Fruit fly (Drosophila melanogaster) whole organism, embryonic: ENCODE results near the gene Glut3.
A peak's percentile ranks its signal among the peaks of the same experiment; 100 is the strongest.

Experiments used
- Atf-2 ChIP-seq: fragments of 200-800 bp; sonication (Bioruptor generic); optimal IDR thresholded peaks from 2 replicates; lab custom pipeline; 2016; ENCODE audit warnings: missing biosample characterization, missing genetic modification characterization
- Awh ChIP-seq: fragments of 200-800 bp; sonication (Bioruptor generic); IDR thresholded peaks from 2 replicates; pipeline ENCODE4, ENCODE4 v1.3.6; 2022; ENCODE audit warnings: missing biosample characterization, missing genetic modification characterization
- Bteb2 ChIP-seq: fragments of 200-800 bp; sonication (Bioruptor generic); optimal IDR thresholded peaks from 2 replicates; lab custom pipeline; 2016; ENCODE audit warnings: missing biosample characterization, missing genetic modification characterization
- CG14710 ChIP-seq: fragments of 200-800 bp; sonication (Bioruptor generic); optimal IDR thresholded peaks from 3 replicates; lab custom pipeline; 2019; ENCODE audit warnings: missing biosample characterization, mild to moderate bottlenecking, missing genetic modification characterization, moderate library complexity
- CG15269 ChIP-seq: fragments of 200-800 bp; sonication (Bioruptor generic); optimal IDR thresholded peaks from 2 replicates; lab custom pipeline; 2018; ENCODE audit warnings: missing biosample characterization, mild to moderate bottlenecking, missing genetic modification characterization, moderate library complexity
- CG1602 ChIP-seq: fragments of 200-800 bp; sonication (Bioruptor generic); optimal IDR thresholded peaks from 3 replicates; lab custom pipeline; 2016; ENCODE audit warnings: missing biosample characterization, missing genetic modification characterization
- CG1647 ChIP-seq: fragments of 200-800 bp; sonication (Bioruptor generic); optimal IDR thresholded peaks from 3 replicates; lab custom pipeline; 2016; ENCODE audit warnings: missing biosample characterization, missing genetic modification characterization
- CG17328 ChIP-seq: fragments of 200-800 bp; sonication (Bioruptor generic); IDR thresholded peaks from 2 replicates; pipeline ENCODE4 v1.3.6; 2022; ENCODE audit warnings: missing biosample characterization, missing genetic modification characterization
- CG17802 ChIP-seq: fragments of 200-800 bp; sonication (Bioruptor generic); optimal IDR thresholded peaks from 2 replicates; lab custom pipeline; 2018; ENCODE audit warnings: missing biosample characterization, mild to moderate bottlenecking, missing genetic modification characterization, moderate library complexity
- CG17829 ChIP-seq: fragments of 200-800 bp; optimal IDR thresholded peaks from 2 replicates; lab custom pipeline; 2019; ENCODE audit warnings: missing biosample characterization, mild to moderate bottlenecking, missing genetic modification characterization, moderate library complexity
- CG18262 ChIP-seq: fragments of 200-800 bp; optimal IDR thresholded peaks from 3 replicates; lab custom pipeline; 2019; ENCODE audit warnings: missing biosample characterization, mild to moderate bottlenecking, missing genetic modification characterization, moderate library complexity
- CG18476 ChIP-seq: fragments of 200-800 bp; sonication (Bioruptor generic); optimal IDR thresholded peaks from 2 replicates; lab custom pipeline; 2016; ENCODE audit warnings: missing biosample characterization, mild to moderate bottlenecking, missing genetic modification characterization
- CG18619 ChIP-seq: fragments of 200-800 bp; sonication (Bioruptor generic); optimal IDR thresholded peaks from 3 replicates; lab custom pipeline; 2017; ENCODE audit warnings: missing biosample characterization, mild to moderate bottlenecking, missing genetic modification characterization
- CG5953 ChIP-seq: fragments of 200-800 bp; sonication (Bioruptor generic); IDR thresholded peaks from 2 replicates; pipeline ENCODE4 v1.3.6; 2022; ENCODE audit warnings: missing biosample characterization, missing genetic modification characterization
- CG6254 ChIP-seq: fragments of 200-800 bp; sonication (Bioruptor generic); optimal IDR thresholded peaks from 3 replicates; lab custom pipeline; 2017; ENCODE audit warnings: mild to moderate bottlenecking, missing biosample characterization, missing genetic modification reagents, missing genetic modification characterization
- CG6654 ChIP-seq: fragments of 200-800 bp; sonication (Bioruptor generic); optimal IDR thresholded peaks from 2 replicates; lab custom pipeline; 2017; ENCODE audit warnings: missing biosample characterization, mild to moderate bottlenecking, missing genetic modification characterization
- CG6683 ChIP-seq: fragments of 200-800 bp; sonication (Bioruptor generic); optimal IDR thresholded peaks from 2 replicates; lab custom pipeline; 2017; ENCODE audit warnings: missing biosample characterization, mild to moderate bottlenecking, missing genetic modification characterization, missing genetic modification reagents
- CG6689 ChIP-seq: fragments of 200-800 bp; sonication (Bioruptor generic); IDR thresholded peaks from 2 replicates; pipeline ENCODE4 v1.3.6; 2022; ENCODE audit warnings: missing biosample characterization, missing genetic modification characterization
- CG7745 ChIP-seq: fragments of 200-800 bp; sonication (Bioruptor generic); optimal IDR thresholded peaks from 2 replicates; lab custom pipeline; 2018; ENCODE audit warnings: missing biosample characterization, mild to moderate bottlenecking, missing genetic modification characterization, moderate library complexity
- CG9727 ChIP-seq: fragments of 200-800 bp; sonication (Bioruptor generic); optimal IDR thresholded peaks from 3 replicates; lab custom pipeline; 2017; ENCODE audit warnings: missing biosample characterization, mild to moderate bottlenecking, missing genetic modification characterization
- CG9797 ChIP-seq: fragments of 200-800 bp; sonication (Bioruptor generic); optimal IDR thresholded peaks from 3 replicates; lab custom pipeline; 2018; ENCODE audit warnings: missing biosample characterization, mild to moderate bottlenecking, missing genetic modification characterization
- CG9817 ChIP-seq: fragments of 200-800 bp; sonication (Bioruptor generic); optimal IDR thresholded peaks from 2 replicates; lab custom pipeline; 2018; ENCODE audit warnings: missing biosample characterization, mild to moderate bottlenecking, missing genetic modification characterization, moderate library complexity
- Fer1 ChIP-seq: fragments of 200-800 bp; sonication (Bioruptor generic); optimal IDR thresholded peaks from 2 replicates; lab custom pipeline; 2017; ENCODE audit warnings: missing biosample characterization, mild to moderate bottlenecking, missing genetic modification characterization
- H15 ChIP-seq: fragments of 200-800 bp; sonication (Bioruptor generic); IDR thresholded peaks from 3 replicates; pipeline ENCODE4 v1.3.6; 2022; ENCODE audit warnings: missing biosample characterization, missing genetic modification characterization
- H2.0 ChIP-seq: fragments of 200-800 bp; sonication (Bioruptor generic); IDR thresholded peaks from 2 replicates; pipeline ENCODE4 v1.3.6; 2022; ENCODE audit warnings: missing biosample characterization, missing genetic modification characterization
- HmgD ChIP-seq: fragments of 200-800 bp; sonication (Bioruptor generic); optimal IDR thresholded peaks from 3 replicates; lab custom pipeline; 2016; ENCODE audit warnings: missing biosample characterization, missing genetic modification characterization
- Hr78 ChIP-seq, 2 experiments: fragments of 200-800 bp in 1 of 2; fragments of >200 bp in 1 of 2; sonication (Bioruptor generic) in 1 of 2; optimal IDR thresholded peaks; 2 replicates each; lab custom pipeline; 2017 to 2019; ENCODE audit warnings: missing biosample characterization in 2 of 2, missing genetic modification characterization in 2 of 2, mild to moderate bottlenecking in 1 of 2, moderate library complexity in 1 of 2
- Lhr ChIP-seq: fragments of 200-800 bp; sonication (Bioruptor generic); optimal IDR thresholded peaks from 3 replicates; lab custom pipeline; 2017; ENCODE audit warnings: mild to moderate bottlenecking, missing biosample characterization, missing genetic modification reagents, missing genetic modification characterization
- Meics ChIP-seq: fragments of 200-800 bp; sonication (Bioruptor generic); optimal IDR thresholded peaks from 2 replicates; lab custom pipeline; 2017; ENCODE audit warnings: missing biosample characterization, mild to moderate bottlenecking, missing genetic modification characterization
- Mrtf ChIP-seq: fragments of 200-800 bp; sonication (Bioruptor generic); IDR thresholded peaks from 3 replicates; pipeline ENCODE4 v1.3.6; 2022; ENCODE audit warnings: missing biosample characterization, missing genetic modification characterization
- Oli ChIP-seq: fragments of 200-800 bp; sonication (Bioruptor generic); optimal IDR thresholded peaks from 2 replicates; lab custom pipeline; 2018; ENCODE audit warnings: missing biosample characterization, mild to moderate bottlenecking, missing genetic modification characterization, moderate library complexity
- Sox102F ChIP-seq: fragments of 200-800 bp; sonication (Bioruptor generic); optimal IDR thresholded peaks from 2 replicates; lab custom pipeline; 2018; ENCODE audit warnings: missing biosample characterization, mild to moderate bottlenecking, missing genetic modification characterization, moderate library complexity
- Spps ChIP-seq: fragments of 200-800 bp; sonication (Bioruptor generic); optimal IDR thresholded peaks from 2 replicates; lab custom pipeline; 2018; ENCODE audit warnings: missing biosample characterization, mild to moderate bottlenecking, missing genetic modification characterization
- Xrp1 ChIP-seq: fragments of 200-800 bp; sonication (Bioruptor generic); IDR thresholded peaks from 2 replicates; pipeline ENCODE4 v1.3.6; 2022; ENCODE audit warnings: missing biosample characterization, missing genetic modification characterization
- ap ChIP-seq: fragments of 200-800 bp; sonication (Bioruptor generic); IDR thresholded peaks from 2 replicates; pipeline ENCODE4 v1.3.6; 2022; ENCODE audit warnings: missing biosample characterization, missing genetic modification characterization
- ase ChIP-seq: fragments of 200-800 bp; sonication (Bioruptor generic); IDR thresholded peaks from 3 replicates; pipeline ENCODE4 v1.3.6; 2022; ENCODE audit warnings: missing biosample characterization, missing genetic modification characterization
- bcd ChIP-seq: fragments of 200-800 bp; sonication (Bioruptor generic); optimal IDR thresholded peaks from 2 replicates; lab custom pipeline; 2017; ENCODE audit warnings: missing biosample characterization, mild to moderate bottlenecking, missing genetic modification characterization
- crol ChIP-seq: fragments of 200-800 bp; sonication (Bioruptor generic); IDR thresholded peaks from 2 replicates; pipeline ENCODE4 v1.3.6; 2022; ENCODE audit warnings: missing biosample characterization, missing genetic modification characterization
- dysf ChIP-seq: fragments of 200-800 bp; sonication (Bioruptor generic); IDR thresholded peaks from 3 replicates; pipeline ENCODE4 v1.3.6; 2022; ENCODE audit warnings: missing biosample characterization, missing genetic modification characterization
- eve ChIP-seq, 2 experiments: fragments of >200 bp; optimal IDR thresholded peaks; 2 replicates each; lab custom pipeline; 2017; ENCODE audit warnings: missing biosample characterization in 2 of 2, missing genetic modification characterization in 2 of 2
- fd102C ChIP-seq: fragments of 200-800 bp; sonication (Bioruptor generic); optimal IDR thresholded peaks from 2 replicates; lab custom pipeline; 2018; ENCODE audit warnings: missing biosample characterization, mild to moderate bottlenecking, missing genetic modification characterization, moderate library complexity
- grau ChIP-seq: fragments of 200-800 bp; optimal IDR thresholded peaks from 3 replicates; lab custom pipeline; 2019; ENCODE audit warnings: missing biosample characterization, mild to moderate bottlenecking, missing genetic modification characterization, moderate library complexity
- lbe ChIP-seq: fragments of 200-800 bp; sonication (Bioruptor generic); optimal IDR thresholded peaks from 2 replicates; lab custom pipeline; 2016; ENCODE audit warnings: missing biosample characterization, mild to moderate bottlenecking, missing genetic modification characterization
- onecut ChIP-seq: fragments of 200-800 bp; sonication (Bioruptor generic); IDR thresholded peaks from 2 replicates; pipeline ENCODE4 v1.3.6; 2022; ENCODE audit warnings: missing biosample characterization, missing genetic modification characterization
- rib ChIP-seq: fragments of 200-800 bp; sonication (Bioruptor generic); IDR thresholded peaks from 2 replicates; pipeline ENCODE4 v1.3.6; 2022; ENCODE audit warnings: missing biosample characterization, missing genetic modification characterization
- tgo ChIP-seq: fragments of 200-800 bp; sonication (Bioruptor generic); IDR thresholded peaks from 3 replicates; pipeline ENCODE4 v1.3.6; 2022; ENCODE audit warnings: missing biosample characterization, missing genetic modification characterization
- twi ChIP-seq: fragments of 200-800 bp; optimal IDR thresholded peaks from 2 replicates; lab custom pipeline; 2019; ENCODE audit warnings: missing biosample characterization, mild to moderate bottlenecking, missing genetic modification characterization, moderate library complexity
- unpg ChIP-seq: fragments of 200-800 bp; sonication (Bioruptor generic); optimal IDR thresholded peaks from 3 replicates; lab custom pipeline; 2018; ENCODE audit warnings: missing biosample characterization, mild to moderate bottlenecking, missing genetic modification characterization, moderate library complexity
- zen ChIP-seq: fragments of 200-800 bp; sonication (Bioruptor generic); optimal IDR thresholded peaks from 3 replicates; lab custom pipeline; 2018; ENCODE audit warnings: missing biosample characterization, mild to moderate bottlenecking, missing genetic modification characterization, moderate library complexity

Glut3 gene

dm6 chr3R:16837583-16838198 lies 49.6 kb downstream of the Glut3 start (continued):
- TF ChIP-seq Hr78 (GFP tag; optimal IDR thresholded peaks at IDR 0.05; lab: Kevin White, UChicago) (peak in 1 of 2 experiments; percentile 31), Fer1 (no peak), CG7745 (tag; lab: Kevin White, UChicago) (no peak), eve (GFP tag; optimal IDR thresholded peaks at IDR 0.05; lab: Kevin White, UChicago) (peak in 1 of 2 experiments; percentile 13), grau (peak; percentile 49), twi (tag; lab: Kevin White, UChicago) (peak; percentile 24), Bteb2 (GFP tag; lab: Kevin White, UChicago) (no peak), CG14710 (tag; lab: Kevin White, UChicago) (peak; percentile 62), onecut (peak; percentile 35), zen (tag; lab: Kevin White, UChicago) (peak; percentile 73), Spps (tag; lab: Kevin White, UChicago) (peak; percentile 52), lbe (GFP tag; lab: Kevin White, UChicago) (no peak), fd102C (GFP tag; lab: Kevin White, UChicago) (peak; percentile 25), Oli (peak; percentile 61), H2.0 (0 out of 2 replicates have a peak, but pooled peaks have one; percentile 12), ase (GFP tag; lab: Robert Waterston, UW) (0 out of 3 replicates have a peak, but pooled peaks have one; percentile 32), CG6683 (GFP tag; lab: Kevin White, UChicago) (no peak), Xrp1 (peak; percentile 84), CG1647 (GFP tag; lab: Kevin White, UChicago) (no peak), CG5953 (GFP tag; lab: Robert Waterston, UW) (0 out of 2 replicates have a peak, but pooled peaks have one; percentile 38), Sox102F (GFP tag; lab: Kevin White, UChicago) (peak; percentile 73), CG17829 (tag; lab: Kevin White, UChicago) (peak; percentile 68), dysf (GFP tag; lab: Robert Waterston, UW) (peak; percentile 61; the same call in 2 of the 3 replicates), CG18476 (GFP tag; lab: Kevin White, UChicago) (peak; percentile 19), CG17328 (GFP tag; lab: Robert Waterston, UW) (peak; percentile 62), CG9817 (tag; lab: Kevin White, UChicago) (no peak), CG9727 (GFP tag; lab: Kevin White, UChicago) (peak; percentile 73), HmgD (GFP tag; lab: Kevin White, UChicago) (no peak), tgo (GFP tag; lab: Robert Waterston, UW) (peak; percentile 64), Atf-2 (no peak), unpg (GFP tag; lab: Kevin White, UChicago) (peak; percentile 67), ap (GFP tag; lab: Robert Waterston, UW) (peak; percentile 36; the same call in 1 of the 2 replicates), CG6254 (GFP tag; lab: Kevin White, UChicago) (peak; percentile 19), Lhr (GFP tag; lab: Kevin White, UChicago) (peak; percentile 6), Mrtf (GFP tag; lab: Robert Waterston, UW) (no peak), Awh (peak; percentile 56; the same call in 1 of the 2 replicates), CG18619 (GFP tag; lab: Kevin White, UChicago) (no peak), CG9797 (GFP tag; lab: Kevin White, UChicago) (no peak), bcd (GFP tag; lab: Kevin White, UChicago) (peak; percentile 32), H15 (GFP tag; lab: Robert Waterston, UW) (0 out of 3 replicates have a peak, but pooled peaks have one; percentile 19), CG17802 (tag; lab: Kevin White, UChicago) (peak; percentile 9), rib (no peak), CG15269 (peak; percentile 57), CG18262 (tag; lab: Kevin White, UChicago) (peak; percentile 78), CG6654 (no peak), crol (peak; percentile 36; the same call in 1 of the 2 replicates), CG1602 (peak; percentile 36), CG6689 (peak; percentile 64), Meics (GFP tag; lab: Kevin White, UChicago) (peak; percentile 38)
